Fruit fly (Drosophila melanogaster): Measurements from ENCODE around the gene CG18814.

Gene CG18814

dm6 chr3L:16385880-16386584, 16.4 kb downstream of the CG18814 start, which contains the start of the genes Agpat3 and RAF2 (continued):
- TF ChIP-seq CG2889 (GFP tag; IDR thresholded peaks at IDR 0.05) (no peak), CG1603 (tag; optimal IDR thresholded peaks at IDR 0.05) (peak; percentile 17), CG6175 (GFP tag; IDR thresholded peaks at IDR 0.05) (no peak), zfh1 (GFP tag; IDR thresholded peaks at IDR 0.05) (peak; percentile 48; the same call in 1 of the 3 replicates), sc (optimal IDR thresholded peaks at IDR 0.05) (no peak), sc (GFP tag; optimal IDR thresholded peaks at IDR 0.05) (no peak), Rx (GFP tag; IDR thresholded peaks at IDR 0.05) (no peak), CG10274 (GFP tag; optimal IDR thresholded peaks at IDR 0.05) (no peak), abd-A (tag; optimal IDR thresholded peaks at IDR 0.05) (no peak), Oli (tag; optimal IDR thresholded peaks at IDR 0.05) (peak; percentile 33), CG8765 (GFP tag; IDR thresholded peaks at IDR 0.05) (0 out of 2 replicates have a peak, but pooled peaks have one; percentile 25), Xrp1 (GFP tag; IDR thresholded peaks at IDR 0.05) (0 out of 2 replicates have a peak, but pooled peaks have one; percentile 28), CG8290 (GFP tag; optimal IDR thresholded peaks at IDR 0.05) (no peak), CG8290 (tag; optimal IDR thresholded peaks at IDR 0.05) (peak in 1 of 2 experiments; percentile 9), CG6813 (GFP tag; optimal IDR thresholded peaks at IDR 0.05) (no peak), Six4 (GFP tag; optimal IDR thresholded peaks at IDR 0.05) (peak; percentile 21), Nf-YB (GFP tag; optimal IDR thresholded peaks at IDR 0.05) (peak; percentile 6), CG12219 (GFP tag; optimal IDR thresholded peaks at IDR 0.05) (no peak), Ets65A (GFP tag) (peak; percentile 85), Max (GFP tag; optimal IDR thresholded peaks at IDR 0.05) (peak; percentile 19), Pdp1 (GFP tag; optimal IDR thresholded peaks at IDR 0.05) (no peak), CG15479 (GFP tag; optimal IDR thresholded peaks at IDR 0.05) (no peak), CG11696 (GFP tag; IDR thresholded peaks at IDR 0.05) (no peak), CG2199 (GFP tag; IDR thresholded peaks at IDR 0.05) (no peak), ranshi (GFP tag; IDR thresholded peaks at IDR 0.05) (no peak; the same call in 1 of the 2 replicates), CG6765 (GFP tag; optimal IDR thresholded peaks at IDR 0.05) (no peak), pan (optimal IDR thresholded peaks at IDR 0.05) (no peak), pan (GFP tag; optimal IDR thresholded peaks at IDR 0.05 in 1 of 2, IDR thresholded peaks at IDR 0.05 in 1 of 2) (peak in 1 of 2 experiments; percentile 5), Lhr (GFP tag; optimal IDR thresholded peaks at IDR 0.05) (peak; percentile 22), Camta (GFP tag; optimal IDR thresholded peaks at IDR 0.05) (peak; percentile 6), sd (tag; optimal IDR thresholded peaks at IDR 0.05) (peak; percentile 27), Dbx (GFP tag; IDR thresholded peaks at IDR 0.05) (peak; percentile 50; the same call in 1 of the 3 replicates), insv (GFP tag; optimal IDR thresholded peaks at IDR 0.05) (no peak), D19A (tag; optimal IDR thresholded peaks at IDR 0.05) (peak; percentile 31), gcm2 (GFP tag; optimal IDR thresholded peaks at IDR 0.05) (no peak), CG30020 (tag; optimal IDR thresholded peaks at IDR 0.05) (peak; percentile 60), CG6254 (GFP tag; optimal IDR thresholded peaks at IDR 0.05) (no peak), CG8281 (tag; optimal IDR thresholded peaks at IDR 0.05) (no peak), Mad (GFP tag; optimal IDR thresholded peaks at IDR 0.05) (no peak), gsb-n (tag; optimal IDR thresholded peaks at IDR 0.05) (peak; percentile 10), CG17361 (GFP tag; IDR thresholded peaks at IDR 0.05) (peak; percentile 77; the same call in 2 of the 3 replicates), CG8388 (GFP tag; optimal IDR thresholded peaks at IDR 0.05) (peak; percentile 21), odd (GFP tag; optimal IDR thresholded peaks at IDR 0.05) (no peak), pfk (GFP tag; optimal IDR thresholded peaks at IDR 0.05) (no peak), CG1647 (GFP tag; optimal IDR thresholded peaks at IDR 0.05) (no peak), aop (GFP tag; IDR thresholded peaks at IDR 0.05) (no peak), sens (GFP tag) (peak; percentile 38), CG32532 (GFP tag; IDR thresholded peaks at IDR 0.05) (peak; percentile 68), esg (GFP tag; conservative IDR thresholded peaks at IDR 0.05) (peak; percentile 57), stc (GFP tag; IDR thresholded peaks at IDR 0.05) (no peak), CG18599 (GFP tag; optimal IDR thresholded peaks at IDR 0.05) (no peak)

All from whole organism, embryonic.